Fruit fly (Drosophila melanogaster): ENCODE data around the gene CG2116.

The CG2116 gene

DNA sequence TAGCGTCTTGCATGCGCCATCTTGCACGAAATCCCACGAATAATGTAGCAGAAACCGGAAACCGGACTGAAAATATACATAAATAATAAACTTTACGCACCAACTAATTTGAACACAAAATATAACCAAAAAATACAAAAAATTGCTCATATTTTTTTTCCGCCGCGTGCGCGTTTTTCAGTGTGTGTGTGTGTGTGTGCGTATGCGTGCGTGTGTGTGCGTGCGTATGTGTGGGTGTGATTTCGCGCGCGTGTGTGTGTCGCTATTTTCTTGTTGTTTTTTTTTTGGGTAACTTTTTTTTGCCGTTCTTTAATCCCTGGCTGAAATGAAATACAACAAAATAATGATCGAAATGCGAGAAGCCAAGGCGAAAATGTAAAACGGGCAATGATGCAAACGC lies 49.4 kb downstream of the CG2116 start:
- no peak for TF ChIP-seq CG9705 (GFP tag; optimal IDR thresholded peaks at IDR 0.05)
- TF ChIP-seq pan (optimal IDR thresholded peaks at IDR 0.05) = peak; percentile 53

DNA sequence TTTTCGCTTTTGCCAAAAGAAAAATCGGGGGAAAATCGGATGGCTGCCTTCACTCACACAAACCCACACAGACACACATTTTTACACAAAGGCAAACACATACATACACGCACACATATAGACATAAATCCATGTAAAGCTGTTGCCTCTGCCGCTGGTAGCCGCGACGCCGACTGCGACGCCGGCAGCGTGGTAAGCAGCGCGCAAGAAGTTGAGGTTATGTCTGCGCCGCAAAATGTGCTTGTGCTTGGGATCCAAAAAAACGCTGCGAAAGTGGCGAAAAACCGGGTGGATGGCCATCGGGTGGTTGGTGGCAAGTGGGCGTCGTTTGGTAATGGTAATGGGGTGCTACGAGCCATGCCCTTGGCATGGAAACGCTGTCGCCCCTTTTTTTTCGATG lies 50.2 kb downstream of the CG2116 start:
- TF ChIP-seq Myc (optimal IDR thresholded peaks at IDR 0.05) (no peak), lola (GFP tag; optimal IDR thresholded peaks at IDR 0.05) (no peak), HLH106 (tag; optimal IDR thresholded peaks at IDR 0.05) (no peak), tai (GFP tag; optimal IDR thresholded peaks at IDR 0.05) (no peak), CG32264 (GFP tag; optimal IDR thresholded peaks at IDR 0.05) (no peak), brk (GFP tag; optimal IDR thresholded peaks at IDR 0.05) (no peak), ey (GFP tag; optimal IDR thresholded peaks at IDR 0.05) (no peak), sv (GFP tag; optimal IDR thresholded peaks at IDR 0.05) (no peak), jim (GFP tag; optimal IDR thresholded peaks at IDR 0.05) (no peak), Dfd (GFP tag; optimal IDR thresholded peaks at IDR 0.05) (no peak), woc (GFP tag; optimal IDR thresholded peaks at IDR 0.05) (no peak), Hr78 (GFP tag; optimal IDR thresholded peaks at IDR 0.05) (no peak), Vsx2 (GFP tag; optimal IDR thresholded peaks at IDR 0.05; ENCODE audit: partially characterized antibody) (no peak), Dif (GFP tag; optimal IDR thresholded peaks at IDR 0.05; ENCODE audit: partially characterized antibody) (no peak)
